Fruit fly (Drosophila melanogaster): ENCODE data around the gene mRpL11.

The mRpL11 gene

dm6 chr3R:14548752-14549151 lies 37.1 kb downstream of the mRpL11 start (continued):
- peak; percentile 28 for TF ChIP-seq CG11504 (tag; optimal IDR thresholded peaks at IDR 0.05)
- peak; percentile 20 for TF ChIP-seq dmrt99B (tag; optimal IDR thresholded peaks at IDR 0.05)
- no peak for TF ChIP-seq CG17385 (GFP tag; optimal IDR thresholded peaks at IDR 0.05)
- no peak for TF ChIP-seq CG17328 (GFP tag; IDR thresholded peaks at IDR 0.05)
- peak; percentile 22 for TF ChIP-seq CG15269 (tag; optimal IDR thresholded peaks at IDR 0.05)
- no peak for TF ChIP-seq fd64A (GFP tag; optimal IDR thresholded peaks at IDR 0.05)
- TF ChIP-seq sr (GFP tag; IDR thresholded peaks at IDR 0.05), result no peak
- TF ChIP-seq sima (GFP tag; optimal IDR thresholded peaks at IDR 0.05), result no peak
- no peak for TF ChIP-seq Myb (GFP tag; optimal IDR thresholded peaks at IDR 0.05)
- no peak for TF ChIP-seq ttk (GFP tag; IDR thresholded peaks at IDR 0.05)
- no peak for TF ChIP-seq ken (GFP tag; IDR thresholded peaks at IDR 0.05)
- peak; percentile 32 for TF ChIP-seq lab (GFP tag; optimal IDR thresholded peaks at IDR 0.05)
- peak; percentile 50 for TF ChIP-seq CG18599 (GFP tag; optimal IDR thresholded peaks at IDR 0.05)
- no peak for TF ChIP-seq nmo (GFP tag; optimal IDR thresholded peaks at IDR 0.05)
- no peak for TF ChIP-seq fd96Cb (tag; optimal IDR thresholded peaks at IDR 0.05)
- TF ChIP-seq Fer1 (GFP tag; optimal IDR thresholded peaks at IDR 0.05), result peak; percentile 23
- no peak for TF ChIP-seq CG17612 (GFP tag; IDR thresholded peaks at IDR 0.05)
- TF ChIP-seq HLH54F (GFP tag; optimal IDR thresholded peaks at IDR 0.05), result no peak
- no peak for TF ChIP-seq CG17568 (GFP tag; optimal IDR thresholded peaks at IDR 0.05)
- 0 out of 3 replicates have a peak, but pooled peaks have one; percentile 27 for TF ChIP-seq dysf (GFP tag; IDR thresholded peaks at IDR 0.05)
- TF ChIP-seq Drgx (GFP tag; IDR thresholded peaks at IDR 0.05), result no peak
- TF ChIP-seq CG7839 (tag; optimal IDR thresholded peaks at IDR 0.05), result peak; percentile 16
- no peak for TF ChIP-seq CG6272 (GFP tag; IDR thresholded peaks at IDR 0.05)
- no peak for TF ChIP-seq Bdp1 (GFP tag; optimal IDR thresholded peaks at IDR 0.05)
- no peak for TF ChIP-seq CG17359 (tag; optimal IDR thresholded peaks at IDR 0.05)

dm6 chr3R:14555021-14555420 lies 43.4 kb downstream of the mRpL11 start:
- TF ChIP-seq CG34422 (GFP tag; IDR thresholded peaks at IDR 0.05) (no peak), abd-A (tag; optimal IDR thresholded peaks at IDR 0.05) (peak; percentile 56), pzg (GFP tag; optimal IDR thresholded peaks at IDR 0.05) (no peak), CG13894 (tag; optimal IDR thresholded peaks at IDR 0.05) (peak; percentile 68), Ets65A (GFP tag) (peak; percentile 1)

- TF ChIP-seq zen2 (GFP tag; IDR thresholded peaks at IDR 0.05; ENCODE audit: partially characterized antibody) (peak; percentile 51; the same call in 1 of the 3 replicates), Rfx (GFP tag; IDR thresholded peaks at IDR 0.05) (0 out of 2 replicates have a peak, but pooled peaks have one; percentile 19), dan (GFP tag; IDR thresholded peaks at IDR 0.05) (no peak), rib (GFP tag; IDR thresholded peaks at IDR 0.05) (peak; percentile 70; the same call in 1 of the 2 replicates), CG33213 (GFP tag; optimal IDR thresholded peaks at IDR 0.05) (no peak), Drgx (GFP tag; IDR thresholded peaks at IDR 0.05) (peak; percentile 80), sens-2 (GFP tag; IDR thresholded peaks at IDR 0.05) (no peak), zen (tag; optimal IDR thresholded peaks at IDR 0.05) (no peak), CG32772 (GFP tag; IDR thresholded peaks at IDR 0.05) (no peak), HLHmδ (GFP tag; optimal IDR thresholded peaks at IDR 0.05) (peak; percentile 33), NfI (GFP tag; optimal IDR thresholded peaks at IDR 0.05) (no peak), Scr (GFP tag; IDR thresholded peaks at IDR 0.05; ENCODE audit: partially characterized antibody) (0 out of 2 replicates have a peak, but pooled peaks have one; percentile 20), CG12155 (GFP tag; optimal IDR thresholded peaks at IDR 0.05) (no peak), ranshi (GFP tag; IDR thresholded peaks at IDR 0.05) (peak; percentile 24; the same call in 1 of the 2 replicates), HHEX (GFP tag; optimal IDR thresholded peaks at IDR 0.05) (no peak), Kr (GFP tag; optimal IDR thresholded peaks at IDR 0.05) (no peak), Bteb2 (GFP tag; optimal IDR thresholded peaks at IDR 0.05) (no peak), bbx (GFP tag; IDR thresholded peaks at IDR 0.05; ENCODE audit: partially characterized antibody) (peak; percentile 27; the same call in 1 of the 2 replicates), CG5245 (GFP tag; optimal IDR thresholded peaks at IDR 0.05) (no peak)
Measured at dm6 chr3R:14557480-14558354, 46.1 kb downstream of the mRpL11 start, which contains the start of gene Pde6. Pde6 (minus strand) TSS chr3R:14558304.

All from whole organism, embryonic.